Fruit fly (Drosophila melanogaster) whole organism, embryonic: ENCODE measurements around the gene Lrch.
A peak's percentile ranks its signal among the peaks of the same experiment; 100 is the strongest.

ENCODE experiments used
- Bgb ChIP-seq: fragments of 200-800 bp; sonication (Bioruptor generic); IDR thresholded peaks from 2 replicates; pipeline ENCODE4 v1.3.6; 2022; ENCODE audit warnings: missing biosample characterization, missing genetic modification characterization; ENCODE audit not compliant: partially characterized antibody
- BtbVII ChIP-seq: fragments of 200-800 bp; sonication (Bioruptor generic); optimal IDR thresholded peaks from 3 replicates; lab custom pipeline; 2017; ENCODE audit warnings: missing biosample characterization, mild to moderate bottlenecking, missing genetic modification characterization
- CG11504 ChIP-seq: fragments of 200-800 bp; sonication (Bioruptor generic); optimal IDR thresholded peaks from 3 replicates; lab custom pipeline; 2019; ENCODE audit warnings: missing biosample characterization, mild to moderate bottlenecking, missing genetic modification characterization, moderate library complexity
- CG13424 ChIP-seq: fragments of 200-800 bp; sonication (Bioruptor generic); optimal IDR thresholded peaks from 2 replicates; lab custom pipeline; 2019; ENCODE audit warnings: missing biosample characterization, mild to moderate bottlenecking, missing genetic modification characterization, moderate library complexity
- CG14441 ChIP-seq: fragments of 200-800 bp; sonication (Bioruptor generic); IDR thresholded peaks from 2 replicates; pipeline ENCODE4 v1.3.6; 2022; ENCODE audit warnings: missing biosample characterization, missing genetic modification characterization
- CG16863 ChIP-seq: fragments of 200-800 bp; sonication (Bioruptor generic); optimal IDR thresholded peaks from 3 replicates; lab custom pipeline; 2016; ENCODE audit warnings: missing biosample characterization, missing genetic modification characterization
- CG17802 ChIP-seq: fragments of 200-800 bp; sonication (Bioruptor generic); optimal IDR thresholded peaks from 2 replicates; lab custom pipeline; 2018; ENCODE audit warnings: missing biosample characterization, mild to moderate bottlenecking, missing genetic modification characterization, moderate library complexity
- CG18764 ChIP-seq: fragments of 200-800 bp; sonication (Bioruptor generic); optimal IDR thresholded peaks from 3 replicates; lab custom pipeline; 2016; ENCODE audit warnings: missing biosample characterization, missing genetic modification characterization
- CG3847 ChIP-seq: fragments of 200-800 bp; sonication (Bioruptor generic); IDR thresholded peaks from 2 replicates; pipeline ENCODE4 v1.3.6; 2022; ENCODE audit warnings: missing biosample characterization, missing genetic modification characterization
- CG4282 ChIP-seq: fragments of 200-800 bp; sonication (Bioruptor generic); optimal IDR thresholded peaks from 2 replicates; lab custom pipeline; 2016; ENCODE audit warnings: missing biosample characterization, missing genetic modification characterization
- CG4404 ChIP-seq: fragments of 200-800 bp; sonication (Bioruptor generic); IDR thresholded peaks from 2 replicates; pipeline ENCODE4 v1.3.6; 2022; ENCODE audit warnings: missing biosample characterization, missing genetic modification characterization
- CG4424 ChIP-seq: fragments of 200-800 bp; sonication (Bioruptor generic); optimal IDR thresholded peaks from 3 replicates; lab custom pipeline; 2016; ENCODE audit warnings: missing biosample characterization, missing genetic modification characterization
- CG6175 ChIP-seq: fragments of 200-800 bp; sonication (Bioruptor generic); IDR thresholded peaks from 3 replicates; pipeline ENCODE4 v1.3.6; 2022; ENCODE audit warnings: missing biosample characterization, missing genetic modification characterization
- CG6854 ChIP-seq: fragments of 200-800 bp; sonication (Bioruptor generic); optimal IDR thresholded peaks from 3 replicates; lab custom pipeline; 2017; ENCODE audit warnings: missing biosample characterization, mild to moderate bottlenecking, missing genetic modification characterization
- CG7786 ChIP-seq: fragments of 200-800 bp; sonication (Bioruptor generic); optimal IDR thresholded peaks from 2 replicates; lab custom pipeline; 2016; ENCODE audit warnings: missing biosample characterization, missing genetic modification characterization
- Dbx ChIP-seq: fragments of 200-800 bp; sonication (Bioruptor generic); IDR thresholded peaks from 3 replicates; pipeline ENCODE4 v1.3.6; 2022; ENCODE audit warnings: missing biosample characterization, missing genetic modification characterization
- Dip3 ChIP-seq: fragments of 200-800 bp; sonication (Bioruptor generic); optimal IDR thresholded peaks from 3 replicates; lab custom pipeline; 2016; ENCODE audit warnings: missing biosample characterization, missing genetic modification characterization
- Doc3 ChIP-seq: fragments of 200-800 bp; sonication (Bioruptor generic); IDR thresholded peaks from 3 replicates; pipeline ENCODE4 v1.3.6; 2022; ENCODE audit warnings: missing biosample characterization, missing genetic modification characterization; ENCODE audit not compliant: partially characterized antibody
- Fer2 ChIP-seq: fragments of 200-800 bp; sonication (Bioruptor generic); optimal IDR thresholded peaks from 2 replicates; lab custom pipeline; 2018; ENCODE audit warnings: missing biosample characterization, mild to moderate bottlenecking, missing genetic modification characterization, moderate library complexity
- HmgD ChIP-seq: fragments of 200-800 bp; sonication (Bioruptor generic); optimal IDR thresholded peaks from 3 replicates; lab custom pipeline; 2016; ENCODE audit warnings: missing biosample characterization, missing genetic modification characterization
- Lpt ChIP-seq: fragments of >200 bp; optimal IDR thresholded peaks from 2 replicates; lab custom pipeline; 2018; ENCODE audit warnings: missing biosample characterization, missing genetic modification characterization
- Mrtf ChIP-seq: fragments of 200-800 bp; sonication (Bioruptor generic); IDR thresholded peaks from 3 replicates; pipeline ENCODE4 v1.3.6; 2022; ENCODE audit warnings: missing biosample characterization, missing genetic modification characterization
- Nf-YA ChIP-seq: fragments of 200-800 bp; sonication (Bioruptor generic); IDR thresholded peaks from 2 replicates; pipeline ENCODE4 v1.3.6; 2022; ENCODE audit warnings: missing biosample characterization, missing genetic modification characterization
- Nf-YB ChIP-seq: fragments of 200-800 bp; sonication (Bioruptor generic); optimal IDR thresholded peaks from 3 replicates; lab custom pipeline; 2019; ENCODE audit warnings: missing biosample characterization, mild to moderate bottlenecking, missing genetic modification characterization, moderate library complexity
- Poxn ChIP-seq: fragments of 200-800 bp; sonication (Bioruptor generic); IDR thresholded peaks from 2 replicates; pipeline ENCODE4 v1.3.6; 2022; ENCODE audit warnings: missing biosample characterization, missing genetic modification characterization
- Sin3A ChIP-seq: fragments of >200 bp; optimal IDR thresholded peaks from 2 replicates; lab custom pipeline; 2018
- Sry-δ ChIP-seq: fragments of 200-800 bp; sonication (Bioruptor generic); optimal IDR thresholded peaks from 2 replicates; lab custom pipeline; 2016; ENCODE audit warnings: missing biosample characterization, missing genetic modification characterization
- ac ChIP-seq: fragments of 200-800 bp; sonication (Bioruptor generic); optimal IDR thresholded peaks from 3 replicates; lab custom pipeline; 2017; ENCODE audit warnings: missing biosample characterization, mild to moderate bottlenecking, missing genetic modification characterization
- ap ChIP-seq: fragments of 200-800 bp; sonication (Bioruptor generic); IDR thresholded peaks from 2 replicates; pipeline ENCODE4 v1.3.6; 2022; ENCODE audit warnings: missing biosample characterization, missing genetic modification characterization
- ara ChIP-seq: fragments of 200-800 bp; sonication (Bioruptor generic); IDR thresholded peaks from 2 replicates; pipeline ENCODE4 v1.3.6; 2022; ENCODE audit warnings: missing biosample characterization, missing genetic modification characterization
- az2 ChIP-seq: fragments of 200-800 bp; sonication (Bioruptor generic); optimal IDR thresholded peaks from 3 replicates; lab custom pipeline; 2016; ENCODE audit warnings: missing biosample characterization, missing genetic modification characterization
- bab2 ChIP-seq: fragments of 200-800 bp; sonication (Bioruptor generic); optimal IDR thresholded peaks from 2 replicates; lab custom pipeline; 2016; ENCODE audit warnings: missing biosample characterization, missing genetic modification characterization
- crc ChIP-seq: fragments of 200-800 bp; sonication (Bioruptor generic); optimal IDR thresholded peaks from 2 replicates; lab custom pipeline; 2016; ENCODE audit warnings: missing biosample characterization, missing genetic modification characterization
- emc ChIP-seq: fragments of 200-800 bp; sonication (Bioruptor generic); optimal IDR thresholded peaks from 2 replicates; lab custom pipeline; 2016; ENCODE audit warnings: missing biosample characterization, missing genetic modification characterization
- eve ChIP-seq, 2 experiments: fragments of >200 bp; optimal IDR thresholded peaks; 2 replicates each; lab custom pipeline; 2017; ENCODE audit warnings: missing biosample characterization in 2 of 2, missing genetic modification characterization in 2 of 2
- gem ChIP-seq: fragments of 200-800 bp; sonication (Bioruptor generic); optimal IDR thresholded peaks from 2 replicates; lab custom pipeline; 2019; ENCODE audit warnings: missing biosample characterization, mild to moderate bottlenecking, missing genetic modification characterization, moderate library complexity
- gfzf ChIP-seq: fragments of 200-800 bp; sonication (Bioruptor generic); optimal IDR thresholded peaks from 2 replicates; lab custom pipeline; 2016; ENCODE audit warnings: missing biosample characterization, mild to moderate bottlenecking, missing genetic modification characterization, moderate library complexity
- grn ChIP-seq: fragments of 200-800 bp; sonication (Bioruptor generic); optimal IDR thresholded peaks from 3 replicates; lab custom pipeline; 2017; ENCODE audit warnings: missing biosample characterization, missing genetic modification characterization
- lab ChIP-seq: fragments of 200-800 bp; sonication (Bioruptor generic); optimal IDR thresholded peaks from 3 replicates; lab custom pipeline; 2017; ENCODE audit warnings: missing biosample characterization, missing genetic modification characterization, mild to moderate bottlenecking, moderate library complexity, missing genetic modification reagents
- lbe ChIP-seq: fragments of 200-800 bp; sonication (Bioruptor generic); optimal IDR thresholded peaks from 2 replicates; lab custom pipeline; 2016; ENCODE audit warnings: missing biosample characterization, mild to moderate bottlenecking, missing genetic modification characterization
- lilli ChIP-seq: fragments of 200-800 bp; sonication (Bioruptor generic); optimal IDR thresholded peaks from 3 replicates; lab custom pipeline; 2016; ENCODE audit warnings: missing biosample characterization, missing genetic modification characterization
- maf-S ChIP-seq: fragments of 200-800 bp; sonication (Bioruptor generic); optimal IDR thresholded peaks from 2 replicates; lab custom pipeline; 2016; ENCODE audit warnings: missing biosample characterization, missing genetic modification characterization
- pan ChIP-seq, 4 experiments: fragments of >200 bp in 3 of 4; fragments of 200-800 bp in 1 of 4; sonication (Bioruptor generic) in 1 of 4; optimal IDR thresholded peaks in 3 of 4; IDR thresholded peaks in 1 of 4; 2 replicates each; pipeline versions ENCODE4 v1.3.6 to Lab custom; 2017 to 2022; ENCODE audit warnings: missing biosample characterization in 2 of 4, missing genetic modification characterization in 2 of 4, mixed read lengths in 1 of 4
- ro ChIP-seq: fragments of 200-800 bp; sonication (Bioruptor generic); IDR thresholded peaks from 2 replicates; pipeline ENCODE4 v1.3.6; 2022; ENCODE audit warnings: missing biosample characterization, missing genetic modification characterization
- schlank ChIP-seq: fragments of 200-800 bp; sonication (Bioruptor generic); optimal IDR thresholded peaks from 2 replicates; lab custom pipeline; 2018; ENCODE audit warnings: missing biosample characterization, mild to moderate bottlenecking, missing genetic modification characterization
- sqz ChIP-seq: fragments of 200-800 bp; sonication (Bioruptor generic); optimal IDR thresholded peaks from 3 replicates; lab custom pipeline; 2018; ENCODE audit warnings: missing biosample characterization, mild to moderate bottlenecking, missing genetic modification characterization
- stwl ChIP-seq: fragments of 200-800 bp; sonication (Bioruptor generic); optimal IDR thresholded peaks from 3 replicates; lab custom pipeline; 2018; ENCODE audit warnings: missing biosample characterization, mild to moderate bottlenecking, missing genetic modification characterization, moderate library complexity
- sug ChIP-seq: fragments of 200-800 bp; optimal IDR thresholded peaks from 2 replicates; lab custom pipeline; 2019; ENCODE audit warnings: missing biosample characterization, mild to moderate bottlenecking, missing genetic modification characterization, moderate library complexity
- trh ChIP-seq: fragments of 200-800 bp; sonication (Bioruptor generic); optimal IDR thresholded peaks from 2 replicates; lab custom pipeline; 2016; ENCODE audit warnings: missing biosample characterization, missing genetic modification characterization
- vnd ChIP-seq: fragments of 200-800 bp; sonication (Bioruptor generic); IDR thresholded peaks from 3 replicates; pipeline ENCODE4 v1.3.6; 2022; ENCODE audit warnings: missing biosample characterization, missing genetic modification characterization; ENCODE audit not compliant: partially characterized antibody
- z ChIP-seq: fragments of 200-800 bp; sonication (Bioruptor generic); IDR thresholded peaks from 3 replicates; pipeline ENCODE4 v1.3.6; 2022; ENCODE audit warnings: missing biosample characterization, missing genetic modification characterization
- zen ChIP-seq: fragments of 200-800 bp; sonication (Bioruptor generic); optimal IDR thresholded peaks from 3 replicates; lab custom pipeline; 2018; ENCODE audit warnings: missing biosample characterization, mild to moderate bottlenecking, missing genetic modification characterization, moderate library complexity
- zf30C ChIP-seq: fragments of 200-800 bp; sonication (Bioruptor generic); optimal IDR thresholded peaks from 3 replicates; lab custom pipeline; 2018; ENCODE audit warnings: missing biosample characterization, mild to moderate bottlenecking, missing genetic modification characterization

Lrch gene

DNA sequence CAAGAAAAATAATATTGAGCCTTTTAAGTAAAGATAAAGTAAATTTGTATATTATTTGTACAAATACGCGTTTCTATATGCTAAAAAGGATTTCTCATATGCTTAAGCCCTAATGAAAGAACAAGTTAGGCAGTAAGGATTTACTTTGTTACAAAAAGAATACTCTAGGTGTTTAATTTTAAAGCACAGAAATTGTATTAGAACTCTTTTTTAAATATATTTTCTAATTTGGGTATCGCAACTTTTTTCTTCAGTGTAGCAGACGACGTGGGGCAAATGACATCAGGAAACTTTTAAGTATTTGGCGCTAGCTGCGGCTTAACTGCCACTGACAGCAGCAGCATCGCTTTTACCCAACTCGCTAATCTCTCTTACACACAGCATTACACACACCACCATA lies 38.2 kb upstream of the Lrch start (continued):
- no peak for TF ChIP-seq ara (GFP tag; lab: Robert Waterston, UW)
- no peak for TF ChIP-seq Fer2 (tag; lab: Kevin White, UChicago)
- no peak for TF ChIP-seq stwl (tag; lab: Kevin White, UChicago)
- no peak for TF ChIP-seq zf30C
- no peak for TF ChIP-seq lbe
- no peak; the same call in 1 of the 2 replicates for TF ChIP-seq CG14441
- no peak for TF ChIP-seq trh (GFP tag; lab: Kevin White, UChicago)
- no peak for TF ChIP-seq CG3847 (GFP tag; lab: Robert Waterston, UW)
- TF ChIP-seq Lpt = no peak
- no peak for TF ChIP-seq maf-S
- TF ChIP-seq sqz = no peak
- TF ChIP-seq HmgD (GFP tag; lab: Kevin White, UChicago) = no peak
- no peak for TF ChIP-seq ac (GFP tag; lab: Kevin White, UChicago)
- TF ChIP-seq ro (GFP tag; lab: Robert Waterston, UW) = no peak
- no peak for TF ChIP-seq Dip3 (GFP tag; lab: Kevin White, UChicago)
- TF ChIP-seq schlank (tag; lab: Kevin White, UChicago) = no peak
- TF ChIP-seq lab (GFP tag; lab: Kevin White, UChicago) = peak; percentile 28
- TF ChIP-seq CG7786 (GFP tag; lab: Kevin White, UChicago) = no peak
- no peak for TF ChIP-seq CG18764 (GFP tag; lab: Kevin White, UChicago)
- TF ChIP-seq lilli (GFP tag; lab: Kevin White, UChicago) = no peak
- no peak for TF ChIP-seq zen (tag; lab: Kevin White, UChicago)
- no peak for TF ChIP-seq sug (tag; lab: Kevin White, UChicago)
- TF ChIP-seq emc (GFP tag; lab: Kevin White, UChicago) = no peak
- no peak for TF ChIP-seq vnd (GFP tag; lab: Robert Waterston, UW)
- TF ChIP-seq gem (tag; lab: Kevin White, UChicago) = peak; percentile 39
- TF ChIP-seq gfzf (GFP tag; lab: Kevin White, UChicago) = no peak
- no peak for TF ChIP-seq Sry-δ
- no peak for TF ChIP-seq Doc3
- no peak for TF ChIP-seq crc (GFP tag; lab: Kevin White, UChicago)
- no peak for TF ChIP-seq Poxn (GFP tag; lab: Robert Waterston, UW)
- peak; percentile 14 for TF ChIP-seq CG13424 (tag; lab: Kevin White, UChicago)
- TF ChIP-seq CG6854 (GFP tag; lab: Kevin White, UChicago) = no peak
- TF ChIP-seq CG6175 (GFP tag; lab: Robert Waterston, UW) = no peak
- TF ChIP-seq z (GFP tag; lab: Robert Waterston, UW) = no peak
- TF ChIP-seq BtbVII (GFP tag; lab: Kevin White, UChicago) = no peak
- peak; percentile 60 for TF ChIP-seq CG11504
- no peak for TF ChIP-seq CG16863 (GFP tag; lab: Kevin White, UChicago)
- TF ChIP-seq Bgb (GFP tag; lab: Robert Waterston, UW) = no peak
- no peak for TF ChIP-seq CG4282 (GFP tag; lab: Kevin White, UChicago)
- no peak for TF ChIP-seq bab2 (GFP tag; lab: Kevin White, UChicago)
- TF ChIP-seq eve (GFP tag; optimal IDR thresholded peaks at IDR 0.05; lab: Kevin White, UChicago) = no peak
- TF ChIP-seq CG4404 (GFP tag; lab: Robert Waterston, UW) = no peak
- TF ChIP-seq grn = no peak
- TF ChIP-seq ap (GFP tag; lab: Robert Waterston, UW) = no peak
- TF ChIP-seq Sin3A (lab: Kevin White, UChicago) = no peak
- TF ChIP-seq Dbx (GFP tag; lab: Robert Waterston, UW) = no peak
- TF ChIP-seq az2 (GFP tag; lab: Kevin White, UChicago) = no peak
- no peak for TF ChIP-seq Nf-YB (GFP tag; lab: Kevin White, UChicago)
- no peak for TF ChIP-seq Mrtf
- no peak for TF ChIP-seq Nf-YA (GFP tag; lab: Robert Waterston, UW)
- no peak for TF ChIP-seq pan (optimal IDR thresholded peaks at IDR 0.05; lab: Kevin White, UChicago)
- TF ChIP-seq pan (GFP tag; optimal IDR thresholded peaks at IDR 0.05 in 1 of 2, IDR thresholded peaks at IDR 0.05 in 1 of 2) = no peak
- TF ChIP-seq CG4424 = no peak
- no peak for TF ChIP-seq CG17802
